Fruit fly (Drosophila melanogaster): ENCODE data around the gene CG14860.

The CG14860 gene

dm6 chr3R:14886011-14886534, 8.5 kb upstream of the CG14860 start, which contains the start of the genes Rrp6, CG33331 and CG33332 (continued):
- TF ChIP-seq pan (optimal IDR thresholded peaks at IDR 0.05), result no peak
- peak in 1 of 2 experiments; percentile 56 for TF ChIP-seq pan (GFP tag; optimal IDR thresholded peaks at IDR 0.05 in 1 of 2, IDR thresholded peaks at IDR 0.05 in 1 of 2)
- TF ChIP-seq CG8944 (GFP tag; optimal IDR thresholded peaks at IDR 0.05), result peak; percentile 46
- no peak for TF ChIP-seq pita (GFP tag; optimal IDR thresholded peaks at IDR 0.05)
- TF ChIP-seq pnt (GFP tag; optimal IDR thresholded peaks at IDR 0.05), result peak; percentile 33
- TF ChIP-seq seq (GFP tag; IDR thresholded peaks at IDR 0.05), result no peak
- peak; percentile 81 for TF ChIP-seq CG13287 (GFP tag; IDR thresholded peaks at IDR 0.05; ENCODE audit: partially characterized antibody)
- peak; percentile 14 for TF ChIP-seq Sin3A (optimal IDR thresholded peaks at IDR 0.05)
- peak; percentile 63 for TF ChIP-seq CG15696 (tag; optimal IDR thresholded peaks at IDR 0.05)
- peak; percentile 78 for TF ChIP-seq CG2712 (tag; optimal IDR thresholded peaks at IDR 0.05)
- TF ChIP-seq CG33213 (GFP tag; optimal IDR thresholded peaks at IDR 0.05), result peak; percentile 49
- TF ChIP-seq CG10565 (GFP tag; optimal IDR thresholded peaks at IDR 0.05), result no peak
- TF ChIP-seq Dad (GFP tag; optimal IDR thresholded peaks at IDR 0.05), result peak; percentile 55
- no peak for TF ChIP-seq CG4360 (GFP tag; IDR thresholded peaks at IDR 0.05)
- TF ChIP-seq CG11456 (GFP tag; IDR thresholded peaks at IDR 0.05), result peak; percentile 61; the same call in 2 of the 3 replicates
- TF ChIP-seq Sox100B (GFP tag; optimal IDR thresholded peaks at IDR 0.05), result no peak
- peak; percentile 44 for TF ChIP-seq Bdp1 (GFP tag; optimal IDR thresholded peaks at IDR 0.05)
- TF ChIP-seq CG1647 (GFP tag; optimal IDR thresholded peaks at IDR 0.05), result peak; percentile 26
- peak; percentile 79 for TF ChIP-seq YL-1 (GFP tag; optimal IDR thresholded peaks at IDR 0.05)
- no peak for TF ChIP-seq hth (optimal IDR thresholded peaks at IDR 0.05)
- TF ChIP-seq Pdp1 (GFP tag; optimal IDR thresholded peaks at IDR 0.05), result peak; percentile 29 to 59
- TF ChIP-seq CG8478 (optimal IDR thresholded peaks at IDR 0.05), result no peak
- TF ChIP-seq CG15011 (GFP tag; optimal IDR thresholded peaks at IDR 0.05), result no peak
- no peak for TF ChIP-seq Ravus (GFP tag; IDR thresholded peaks at IDR 0.05)
- TF ChIP-seq CG7928 (GFP tag; optimal IDR thresholded peaks at IDR 0.05), result peak; percentile 83
- peak; percentile 83 for TF ChIP-seq Fer1 (GFP tag; optimal IDR thresholded peaks at IDR 0.05)
- TF ChIP-seq Sry-δ (GFP tag; optimal IDR thresholded peaks at IDR 0.05), result peak; percentile 50
- no peak for TF ChIP-seq danr (GFP tag; IDR thresholded peaks at IDR 0.05)
- no peak for TF ChIP-seq CG42726 (GFP tag; IDR thresholded peaks at IDR 0.05; ENCODE audit: partially characterized antibody)
- no peak for TF ChIP-seq Mes4 (GFP tag; optimal IDR thresholded peaks at IDR 0.05)
- TF ChIP-seq h (optimal IDR thresholded peaks at IDR 0.05), result no peak
- no peak for TF ChIP-seq gcm2 (GFP tag; optimal IDR thresholded peaks at IDR 0.05)
- peak; percentile 35 for TF ChIP-seq Side (GFP tag; optimal IDR thresholded peaks at IDR 0.05)
- no peak for TF ChIP-seq CG12769 (tag; optimal IDR thresholded peaks at IDR 0.05)
- TF ChIP-seq Elba2 (GFP tag; optimal IDR thresholded peaks at IDR 0.05), result no peak
- TF ChIP-seq CG3838 (GFP tag; optimal IDR thresholded peaks at IDR 0.05), result peak; percentile 4
- peak; percentile 5 for TF ChIP-seq CG2875 (GFP tag; optimal IDR thresholded peaks at IDR 0.05)
- TF ChIP-seq Hr3 (GFP tag; optimal IDR thresholded peaks at IDR 0.05), result peak; percentile 80
- peak; percentile 57 for TF ChIP-seq BEAF-32 (GFP tag; optimal IDR thresholded peaks at IDR 0.05)
- TF ChIP-seq sc (optimal IDR thresholded peaks at IDR 0.05), result no peak
- TF ChIP-seq sc (GFP tag; optimal IDR thresholded peaks at IDR 0.05), result peak; percentile 33
- TF ChIP-seq lab (GFP tag; optimal IDR thresholded peaks at IDR 0.05), result peak; percentile 83
- TF ChIP-seq kah (GFP tag; optimal IDR thresholded peaks at IDR 0.05), result no peak
- peak; percentile 48; the same call in 1 of the 2 replicates for TF ChIP-seq CG7372 (GFP tag; IDR thresholded peaks at IDR 0.05)
- TF ChIP-seq dysf (GFP tag; IDR thresholded peaks at IDR 0.05), result peak; percentile 65; the same call in 2 of the 3 replicates
- TF ChIP-seq CG11695 (GFP tag; IDR thresholded peaks at IDR 0.05), result peak; percentile 64; the same call in 2 of the 3 replicates
- peak; percentile 66 for TF ChIP-seq Hsf (GFP tag; optimal IDR thresholded peaks at IDR 0.05)
- peak; percentile 41 for TF ChIP-seq Adf1 (GFP tag; IDR thresholded peaks at IDR 0.05)
- TF ChIP-seq Drgx (GFP tag; IDR thresholded peaks at IDR 0.05), result peak; percentile 43
- no peak for TF ChIP-seq CG4707 (GFP tag; optimal IDR thresholded peaks at IDR 0.05)
- no peak for TF ChIP-seq TFAM (GFP tag; optimal IDR thresholded peaks at IDR 0.05)
- peak; percentile 67 for TF ChIP-seq bcd (GFP tag; optimal IDR thresholded peaks at IDR 0.05)
- peak; percentile 78 for TF ChIP-seq Dek (tag; optimal IDR thresholded peaks at IDR 0.05)

Measured in whole organism, embryonic.